Worm (Caenorhabditis elegans): ENCODE measurements around the gene mpc-1.
A peak's percentile ranks its signal among the peaks of the same experiment; 100 is the strongest.

Gene mpc-1

ce11 chrIII:4395857-4396256, 17.4 kb upstream of the mpc-1 start:
- TF ChIP-seq unc-55 (GFP tag; optimal IDR thresholded peaks at IDR 0.05) (no peak), sem-4 (tag; optimal IDR thresholded peaks at IDR 0.05) (no peak), blmp-1 (tag; optimal IDR thresholded peaks at IDR 0.05; ENCODE audit: insufficient read depth) (no peak), lin-13 (GFP tag; optimal IDR thresholded peaks at IDR 0.05) (no peak), C34F6.9 (tag; optimal IDR thresholded peaks at IDR 0.05) (no peak)

- no peak for TF ChIP-seq ztf-4 (tag; optimal IDR thresholded peaks at IDR 0.05)
- TF ChIP-seq unc-39 (tag; optimal IDR thresholded peaks at IDR 0.05) = no peak
- TF ChIP-seq nhr-12 (tag; optimal IDR thresholded peaks at IDR 0.05) = no peak
- TF ChIP-seq R02D3.7 (tag; optimal IDR thresholded peaks at IDR 0.05) = no peak
- TF ChIP-seq F13H6.1 (tag; optimal IDR thresholded peaks at IDR 0.05) = no peak
- no peak for TF ChIP-seq mab-5 (tag; optimal IDR thresholded peaks at IDR 0.05)
- TF ChIP-seq elt-3 (tag; optimal IDR thresholded peaks at IDR 0.05) = no peak
- TF ChIP-seq unc-62 (GFP tag; optimal IDR thresholded peaks at IDR 0.05) = no peak
- TF ChIP-seq blmp-1 (tag; optimal IDR thresholded peaks at IDR 0.05; ENCODE audit: insufficient read depth) = no peak
- no peak for TF ChIP-seq lin-39 (tag; optimal IDR thresholded peaks at IDR 0.05)
- TF ChIP-seq sem-4 (tag; optimal IDR thresholded peaks at IDR 0.05) = no peak
- TF ChIP-seq peb-1 (tag; optimal IDR thresholded peaks at IDR 0.05) = no peak
- no peak for TF ChIP-seq sma-3 (GFP tag; optimal IDR thresholded peaks at IDR 0.05)
- TF ChIP-seq lin-13 (GFP tag; optimal IDR thresholded peaks at IDR 0.05) = no peak
- TF ChIP-seq mdl-1 (tag; optimal IDR thresholded peaks at IDR 0.05) = no peak
- TF ChIP-seq ceh-82 (tag; optimal IDR thresholded peaks at IDR 0.05) = no peak
These were observed 16.1 kb upstream of the mpc-1 start, which contains the start of gene R07E5.5 for ce11 chrIII:4397115-4397514. Gene R07E5.5, plus strand, starts transcription at chrIII:4397415.

ce11 chrIII:4398463-4398862, 14.8 kb upstream of the mpc-1 start, which contains the start of gene R07E5.6:
Gene R07E5.6, plus strand, starts transcription at chrIII:4398763.
- TF ChIP-seq lsy-2 (tag; optimal IDR thresholded peaks at IDR 0.05) (no peak), elt-1 (tag; optimal IDR thresholded peaks at IDR 0.05) (no peak), nhr-6 (tag; optimal IDR thresholded peaks at IDR 0.05) (no peak), C34F6.9 (tag; optimal IDR thresholded peaks at IDR 0.05) (no peak), gmeb-1 (tag; optimal IDR thresholded peaks at IDR 0.05) (no peak), ZK546.5 (tag; optimal IDR thresholded peaks at IDR 0.05) (no peak), mab-5 (tag; optimal IDR thresholded peaks at IDR 0.05) (no peak), alr-1 (tag; optimal IDR thresholded peaks at IDR 0.05) (no peak), sma-9 (GFP tag; optimal IDR thresholded peaks at IDR 0.05) (no peak), sma-9 (tag; optimal IDR thresholded peaks at IDR 0.05) (no peak), sem-4 (tag; optimal IDR thresholded peaks at IDR 0.05) (no peak), nhr-10 (tag; optimal IDR thresholded peaks at IDR 0.05) (no peak), mdl-1 (tag; optimal IDR thresholded peaks at IDR 0.05) (no peak), snpc-4 (tag; optimal IDR thresholded peaks at IDR 0.05) (no peak), nhr-25 (tag; optimal IDR thresholded peaks at IDR 0.05) (no peak), unc-39 (tag; optimal IDR thresholded peaks at IDR 0.05) (no peak), ztf-4 (tag; optimal IDR thresholded peaks at IDR 0.05) (no peak), nhr-77 (tag; optimal IDR thresholded peaks at IDR 0.05) (no peak), ceh-82 (tag; optimal IDR thresholded peaks at IDR 0.05) (no peak)

- TF ChIP-seq lsy-2 (tag; optimal IDR thresholded peaks at IDR 0.05) (no peak), nhr-129 (tag; optimal IDR thresholded peaks at IDR 0.05) (no peak), nhr-237 (tag; optimal IDR thresholded peaks at IDR 0.05) (no peak), snpc-4 (tag; optimal IDR thresholded peaks at IDR 0.05) (no peak), nhr-23 (tag; optimal IDR thresholded peaks at IDR 0.05) (no peak), nhr-12 (tag; optimal IDR thresholded peaks at IDR 0.05) (no peak), nhr-6 (tag; optimal IDR thresholded peaks at IDR 0.05) (no peak), F13H6.1 (tag; optimal IDR thresholded peaks at IDR 0.05) (no peak), ztf-1 (GFP tag; conservative IDR thresholded peaks at IDR 0.05) (no peak)
These were observed 12.1 kb upstream of the mpc-1 start, which contains the start of gene R07E5.15 for ce11 chrIII:4401142-4401541. Gene R07E5.15, plus strand, starts transcription at chrIII:4401442.

- TF ChIP-seq Y55F3AM.14 (GFP tag; optimal IDR thresholded peaks at IDR 0.05) (no peak), nhr-77 (tag; optimal IDR thresholded peaks at IDR 0.05) (no peak), mab-5 (tag; optimal IDR thresholded peaks at IDR 0.05) (no peak), unc-55 (GFP tag; optimal IDR thresholded peaks at IDR 0.05) (peak; percentile 56), elt-3 (tag; optimal IDR thresholded peaks at IDR 0.05) (no peak), ama-1 (optimal IDR thresholded peaks at IDR 0.05) (no peak), nhr-25 (tag; optimal IDR thresholded peaks at IDR 0.05) (peak; percentile 13), C34F6.9 (tag; optimal IDR thresholded peaks at IDR 0.05) (peak; percentile 62), blmp-1 (tag; optimal IDR thresholded peaks at IDR 0.05; ENCODE audit: insufficient read depth) (no peak), mbf-1 (tag; optimal IDR thresholded peaks at IDR 0.05) (no peak), lsy-2 (tag; optimal IDR thresholded peaks at IDR 0.05) (no peak), ceh-82 (tag; optimal IDR thresholded peaks at IDR 0.05) (no peak), nhr-129 (tag; optimal IDR thresholded peaks at IDR 0.05) (peak; percentile 42), fos-1 (tag; optimal IDR thresholded peaks at IDR 0.05) (peak; percentile 0), snpc-4 (tag; optimal IDR thresholded peaks at IDR 0.05) (peak; percentile 33), nhr-11 (tag; optimal IDR thresholded peaks at IDR 0.05) (no peak), sma-3 (GFP tag; optimal IDR thresholded peaks at IDR 0.05) (no peak), nhr-12 (tag; optimal IDR thresholded peaks at IDR 0.05) (no peak)
These were observed 8.9 kb upstream of the mpc-1 start, which contains the start of the genes R07E5.17 and snfc-5 for ce11 chrIII:4404339-4404836. Gene R07E5.17, minus strand, starts transcription at chrIII:4404436. Gene snfc-5, plus strand, starts transcription at chrIII:4404786.

Data from whole organism, L2 larva.